Fruit fly (Drosophila melanogaster) S2 (cell line): ENCODE results near the gene nop5.

Experiments
- CG8478 ChIP-seq: fragments of >200 bp; optimal IDR thresholded peaks from 2 replicates; lab custom pipeline; 2018
- CTCF ChIP-seq, 2 experiments: fragments of >200 bp; optimal IDR thresholded peaks; 2 replicates each; lab custom pipeline; 2018

dm6 chr2L:6968013-6968517, 49.5 kb upstream of the nop5 start:
- TF ChIP-seq CTCF (optimal IDR thresholded peaks at IDR 0.05; lab: Kevin White, UChicago): peak; percentile 50
- no peak for TF ChIP-seq CG8478 (lab: Kevin White, UChicago)
